Worm (Caenorhabditis elegans): ENCODE data around the gene srw-139.

- TF ChIP-seq rnt-1 (tag; optimal IDR thresholded peaks at IDR 0.05) (no peak), pros-1 (tag; optimal IDR thresholded peaks at IDR 0.05) (no peak), nhr-11 (tag; optimal IDR thresholded peaks at IDR 0.05) (no peak)
Measured at ce11 chrV:2991485-2991884, 6.3 kb upstream of the srw-139 start, which contains the start of gene srw-121.

Data from whole organism, late embryonic.